Fruit fly (Drosophila melanogaster) whole organism, embryonic: ENCODE data around the gene cv-c.

Experiments
- Abd-B ChIP-seq: fragments of 200-800 bp; sonication (Bioruptor generic); optimal IDR thresholded peaks from 2 replicates; lab custom pipeline; 2018; ENCODE audit warnings: missing biosample characterization, mild to moderate bottlenecking, missing genetic modification characterization, moderate library complexity
- Bgb ChIP-seq: fragments of 200-800 bp; sonication (Bioruptor generic); IDR thresholded peaks from 2 replicates; pipeline ENCODE4 v1.3.6; 2022; ENCODE audit warnings: missing biosample characterization, missing genetic modification characterization; ENCODE audit not compliant: partially characterized antibody
- CG15479 ChIP-seq: fragments of 200-800 bp; sonication (Bioruptor generic); optimal IDR thresholded peaks from 3 replicates; lab custom pipeline; 2019; ENCODE audit warnings: missing biosample characterization, mild to moderate bottlenecking, missing genetic modification characterization, moderate library complexity
- CG30431 ChIP-seq: fragments of 200-800 bp; sonication (Bioruptor generic); optimal IDR thresholded peaks from 2 replicates; lab custom pipeline; 2017; ENCODE audit warnings: missing biosample characterization, missing genetic modification characterization
- Deaf1 ChIP-seq: fragments of 200-800 bp; optimal IDR thresholded peaks from 3 replicates; lab custom pipeline; 2019; ENCODE audit warnings: missing biosample characterization, mild to moderate bottlenecking, missing genetic modification characterization, moderate library complexity
- Trl ChIP-seq, 3 experiments: fragments of >200 bp in 2 of 3; fragments of 200-800 bp in 1 of 3; sonication (Bioruptor generic) in 1 of 3; optimal IDR thresholded peaks; 2 replicates in 1 of 3; 3 replicates in 2 of 3; lab custom pipeline; 2016 to 2017; ENCODE audit warnings: missing biosample characterization in 1 of 3, missing genetic modification characterization in 1 of 3
- ara ChIP-seq: fragments of 200-800 bp; sonication (Bioruptor generic); IDR thresholded peaks from 2 replicates; pipeline ENCODE4 v1.3.6; 2022; ENCODE audit warnings: missing biosample characterization, missing genetic modification characterization
- her ChIP-seq: fragments of 200-800 bp; sonication (Bioruptor generic); optimal IDR thresholded peaks from 2 replicates; lab custom pipeline; 2016; ENCODE audit warnings: missing biosample characterization, missing genetic modification characterization
- pzg ChIP-seq: fragments of 200-800 bp; sonication (Bioruptor generic); optimal IDR thresholded peaks from 3 replicates; lab custom pipeline; 2018; ENCODE audit warnings: missing biosample characterization, mild to moderate bottlenecking, missing genetic modification characterization, moderate library complexity

DNA sequence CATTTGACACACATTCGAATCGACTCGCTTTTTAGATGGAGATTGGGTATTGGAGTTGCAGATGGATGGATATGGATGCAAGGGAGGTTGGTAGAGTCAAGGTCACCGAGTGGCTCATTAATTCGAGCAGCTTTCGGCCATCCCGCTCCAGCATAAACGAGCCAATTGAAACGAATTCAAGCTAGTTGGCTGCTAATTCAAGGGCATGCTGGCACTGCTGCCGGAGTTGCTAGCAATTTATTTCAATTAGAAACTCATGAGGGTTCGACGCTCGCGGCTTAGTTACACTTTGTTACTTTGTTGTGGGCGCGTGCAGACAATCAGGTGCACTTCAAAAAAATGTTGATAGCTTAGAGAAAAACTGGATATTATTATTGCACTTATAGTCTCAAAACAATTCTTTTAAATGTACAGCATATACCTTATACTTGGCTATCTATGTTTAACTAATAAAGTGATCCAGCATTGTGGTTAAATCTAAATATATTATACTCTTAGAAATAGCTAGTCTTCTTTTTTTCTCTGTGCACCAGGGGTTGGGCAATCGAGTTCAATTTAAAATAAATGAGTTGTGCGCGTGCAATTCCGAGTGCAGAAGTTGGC lies 10.9 kb upstream of the cv-c start:
- TF ChIP-seq ara: no peak
- TF ChIP-seq CG15479 (GFP tag; lab: Kevin White, UChicago): no peak
- TF ChIP-seq CG30431 (GFP tag; lab: Kevin White, UChicago): no peak
- no peak for TF ChIP-seq Deaf1 (tag; lab: Kevin White, UChicago)
- TF ChIP-seq Trl (optimal IDR thresholded peaks at IDR 0.05; lab: Kevin White, UChicago): no peak
- no peak for TF ChIP-seq Trl (GFP tag; optimal IDR thresholded peaks at IDR 0.05; lab: Kevin White, UChicago)
- TF ChIP-seq her (GFP tag; lab: Kevin White, UChicago): no peak
- no peak for TF ChIP-seq Abd-B (GFP tag; lab: Kevin White, UChicago)
- TF ChIP-seq Bgb (GFP tag; lab: Robert Waterston, UW): no peak
- no peak for TF ChIP-seq pzg (GFP tag; lab: Kevin White, UChicago)
